Worm (Caenorhabditis elegans): ENCODE results near the gene T10B5.8.
A peak's percentile ranks its signal among the peaks of the same experiment; 100 is the strongest.
"Not testable (repeated sequence)": the region's sequence is repeated elsewhere in the genome, so short reads cannot be mapped to it uniquely, and the experiment has no call there.

The T10B5.8 gene

DNA sequence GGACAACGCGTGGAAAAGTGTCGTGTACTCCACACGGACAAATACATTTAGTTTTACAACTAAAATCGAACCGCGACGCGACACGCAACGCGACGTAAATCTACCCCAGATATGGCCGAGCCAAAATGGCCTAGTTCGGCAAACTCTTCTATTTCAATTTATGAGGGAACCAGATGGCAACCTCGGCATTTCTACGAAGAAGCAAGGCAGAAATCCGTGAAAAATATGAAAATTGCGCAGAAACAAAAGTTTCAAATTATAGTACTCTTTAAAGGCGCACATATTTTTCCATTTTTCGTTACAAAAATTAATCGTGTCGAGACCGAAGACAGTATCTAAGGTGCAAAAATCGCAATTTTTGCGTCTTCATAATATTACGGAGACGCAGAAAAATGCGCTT, 27.1 kb upstream of the T10B5.8 start, which contains the start of gene Y46H3A.5:
Gene Y46H3A.5 (minus strand): TSS at position 101 of the 400 bp plus-strand sequence.
- TF ChIP-seq fkh-2, eor-1, R02D3.7 (tag; optimal IDR thresholded peaks at IDR 0.05): not testable (repeated sequence)

DNA sequence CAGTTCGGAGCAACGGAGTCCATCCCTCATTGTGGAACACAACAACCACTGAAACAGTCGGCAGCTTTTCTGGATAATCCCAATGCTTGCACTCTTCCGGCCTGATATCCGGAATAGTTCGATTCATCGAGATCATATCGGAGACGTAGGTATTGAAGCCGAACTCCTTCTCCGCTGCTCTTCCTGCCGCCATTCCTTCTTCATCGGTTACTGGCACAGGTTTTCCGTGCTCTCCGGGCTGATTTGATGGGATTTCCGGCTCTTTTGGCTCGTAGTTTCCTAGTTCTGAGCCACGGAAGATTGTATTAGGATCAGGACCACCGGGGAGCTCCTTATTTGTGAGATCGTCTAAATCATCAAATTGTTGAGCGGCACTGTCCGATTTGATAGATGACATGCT, 21.8 kb upstream of the T10B5.8 start:
- TF ChIP-seq nhr-237 (tag; optimal IDR thresholded peaks at IDR 0.05) (no peak), ZK546.5 (tag; optimal IDR thresholded peaks at IDR 0.05) (no peak), ama-1 (optimal IDR thresholded peaks at IDR 0.05) (no peak), egl-5 (tag; optimal IDR thresholded peaks at IDR 0.05) (no peak), snpc-4 (tag; optimal IDR thresholded peaks at IDR 0.05) (no peak), pha-4 (tag; optimal IDR thresholded peaks at IDR 0.05) (no peak), aly-2 (tag; optimal IDR thresholded peaks at IDR 0.05) (no peak), ceh-28 (tag; optimal IDR thresholded peaks at IDR 0.05) (no peak), ztf-11 (tag; optimal IDR thresholded peaks at IDR 0.05) (no peak), fos-1 (tag; optimal IDR thresholded peaks at IDR 0.05) (no peak), egl-27 (tag; optimal IDR thresholded peaks at IDR 0.05) (no peak), nhr-25 (tag; optimal IDR thresholded peaks at IDR 0.05) (no peak), elt-1 (tag; optimal IDR thresholded peaks at IDR 0.05) (no peak), unc-62 (GFP tag; optimal IDR thresholded peaks at IDR 0.05) (no peak), tbx-2 (tag; optimal IDR thresholded peaks at IDR 0.05) (no peak), nhr-11 (tag; optimal IDR thresholded peaks at IDR 0.05) (no peak), elt-3 (tag; optimal IDR thresholded peaks at IDR 0.05) (no peak), nhr-12 (tag; optimal IDR thresholded peaks at IDR 0.05) (no peak), jun-1 (tag; optimal IDR thresholded peaks at IDR 0.05) (no peak), zag-1 (tag; optimal IDR thresholded peaks at IDR 0.05) (no peak)

DNA sequence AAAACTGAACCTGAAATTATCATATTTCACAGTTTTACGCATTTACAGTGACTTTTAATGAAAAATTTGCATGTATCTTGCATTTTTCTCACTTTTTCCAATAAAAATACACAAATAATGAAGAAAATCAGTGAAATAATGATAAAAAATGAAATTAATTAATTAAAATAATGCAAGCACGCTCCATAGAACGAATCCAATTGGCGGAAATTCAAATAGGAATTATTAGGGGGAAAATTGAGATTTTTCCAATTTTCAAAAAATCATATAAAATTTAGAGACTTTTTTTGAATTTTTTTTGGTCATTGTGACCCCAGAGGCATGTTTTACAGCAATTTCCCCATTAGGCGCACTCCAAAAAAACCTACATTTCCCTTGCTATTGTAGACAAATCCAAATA, 21.1 kb upstream of the T10B5.8 start:
- TF ChIP-seq ceh-82 (tag; optimal IDR thresholded peaks at IDR 0.05) = no peak

DNA sequence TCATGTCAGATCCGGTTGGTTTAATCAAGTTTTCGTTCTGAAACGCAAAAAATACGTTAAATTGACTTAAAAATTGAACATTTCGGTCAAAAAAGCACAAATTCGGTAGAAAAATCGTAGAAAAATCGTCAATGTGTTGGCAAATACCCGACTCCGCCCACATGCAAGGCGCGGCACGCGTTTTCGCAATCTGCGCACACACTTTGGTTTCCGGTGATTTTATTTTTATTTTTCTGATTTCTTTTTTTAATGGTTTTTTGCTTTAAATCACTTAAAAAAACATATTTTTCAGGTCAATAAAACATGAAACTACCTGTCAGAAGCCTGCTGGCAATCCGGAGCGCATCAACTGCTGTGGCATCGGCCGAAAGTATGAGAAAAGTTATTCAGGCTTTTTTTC, 20.6 kb upstream of the T10B5.8 start, which contains the start of the genes gly-7 and mrpl-39:
Gene gly-7 (minus strand): TSS at position 37 of the 400 bp plus-strand sequence.
Gene mrpl-39 (plus strand): TSS at position 293 of the 400 bp plus-strand sequence.
- no peak for TF ChIP-seq nhr-28 (tag; optimal IDR thresholded peaks at IDR 0.05)
- TF ChIP-seq nfya-1 (tag; optimal IDR thresholded peaks at IDR 0.05; ENCODE audit: insufficient read depth) = peak; percentile 45
- TF ChIP-seq fkh-10 (GFP tag; optimal IDR thresholded peaks at IDR 0.05) = peak; percentile 3
- TF ChIP-seq elt-2 (tag; optimal IDR thresholded peaks at IDR 0.05) = peak; percentile 14
- peak; percentile 44 for TF ChIP-seq pha-4 (tag; optimal IDR thresholded peaks at IDR 0.05)

DNA sequence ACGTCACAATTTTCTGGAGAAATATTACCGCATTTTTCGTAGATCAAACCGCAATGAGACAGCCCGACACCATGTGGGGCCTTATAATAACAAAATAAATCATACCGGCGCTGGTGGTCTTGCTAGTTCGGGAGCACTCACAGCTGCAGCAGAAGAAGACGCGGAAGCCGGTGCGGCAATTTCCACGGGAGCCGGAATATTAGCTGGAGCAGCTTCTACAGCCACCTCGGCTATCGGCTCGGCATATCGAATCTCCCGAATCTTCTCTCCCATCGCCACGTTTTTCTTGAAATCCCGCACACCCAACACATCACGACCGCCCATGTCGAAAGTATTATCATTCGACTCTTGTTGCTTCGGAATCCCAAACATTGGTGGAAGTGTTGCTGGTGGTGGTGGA, 17.3 kb upstream of the T10B5.8 start:
- TF ChIP-seq lsy-12 (tag; optimal IDR thresholded peaks at IDR 0.05) = no peak
- TF ChIP-seq nhr-12 (tag; optimal IDR thresholded peaks at IDR 0.05) = no peak
- no peak for TF ChIP-seq egl-5 (tag; optimal IDR thresholded peaks at IDR 0.05)
- TF ChIP-seq fos-1 (tag; optimal IDR thresholded peaks at IDR 0.05) = no peak
- no peak for TF ChIP-seq skn-1 (tag; optimal IDR thresholded peaks at IDR 0.05)
- TF ChIP-seq hmg-11 (tag; optimal IDR thresholded peaks at IDR 0.05) = no peak
- no peak for TF ChIP-seq ama-1 (optimal IDR thresholded peaks at IDR 0.05)
- no peak for TF ChIP-seq snpc-4 (tag; optimal IDR thresholded peaks at IDR 0.05)
- no peak for TF ChIP-seq lin-15B (tag; optimal IDR thresholded peaks at IDR 0.05)
- no peak for TF ChIP-seq ceh-9 (tag; optimal IDR thresholded peaks at IDR 0.05)

DNA sequence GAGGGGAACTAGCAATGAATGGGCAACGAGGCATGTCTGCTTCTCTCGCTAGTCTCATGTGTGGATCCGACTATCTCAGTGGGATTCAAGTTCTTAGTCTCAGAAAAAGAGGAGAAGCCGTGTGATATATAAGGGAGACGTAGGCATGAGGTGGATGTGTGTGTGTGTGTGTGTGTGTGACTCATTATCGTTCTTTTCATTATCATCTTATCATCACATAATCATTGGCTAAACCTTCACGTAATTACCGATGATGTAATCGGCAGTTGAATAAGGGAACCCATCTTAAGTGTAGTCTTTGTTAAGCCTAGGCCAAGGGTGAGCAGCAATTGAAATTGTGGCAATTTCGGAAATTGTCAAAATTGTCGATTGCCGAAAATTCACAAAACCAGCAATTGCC, 11.9 kb upstream of the T10B5.8 start, which contains the start of gene Y32G9B.1:
Gene Y32G9B.1 (minus strand): TSS at position 101 of the 400 bp plus-strand sequence.
- TF ChIP-seq nhr-25 (tag; optimal IDR thresholded peaks at IDR 0.05) (peak; percentile 48), zag-1 (tag; optimal IDR thresholded peaks at IDR 0.05) (no peak)

All from whole organism, L3 larva.